Worm (Caenorhabditis elegans) whole organism, mixed stage, embryonic: ENCODE data around the gene Y65A5A.24.

Experiments
- M03D4.4 ChIP-seq: sonication (generic microtip); optimal IDR thresholded peaks from 2 replicates; lab custom pipeline; 2017; ENCODE audit warnings: mild to moderate bottlenecking, missing genetic modification characterization, missing compliant biosample characterization
- blmp-1 ChIP-seq: fragments of 150-350 bp; optimal IDR thresholded peaks from 2 replicates; lab custom pipeline; 2014; ENCODE audit warnings: missing biosample characterization, missing genetic modification characterization
- ceh-39 ChIP-seq: fragments of 150-350 bp; optimal IDR thresholded peaks from 2 replicates; lab custom pipeline; 2014; ENCODE audit warnings: missing biosample characterization, missing genetic modification characterization
- ceh-43 ChIP-seq: fragments of 200-800 bp; sonication (Bioruptor generic); optimal IDR thresholded peaks from 2 replicates; lab custom pipeline; 2018; ENCODE audit warnings: mild to moderate bottlenecking, missing genetic modification characterization, moderate library complexity, missing compliant biosample characterization
- ceh-83 ChIP-seq: fragments of 200-800 bp; sonication (Bioruptor generic); optimal IDR thresholded peaks from 2 replicates; lab custom pipeline; 2018; ENCODE audit warnings: mild to moderate bottlenecking, missing genetic modification characterization, missing compliant biosample characterization
- cnd-1 ChIP-seq: fragments of 200-800 bp; sonication (Bioruptor generic); optimal IDR thresholded peaks from 2 replicates; lab custom pipeline; 2018; ENCODE audit warnings: mild to moderate bottlenecking, missing genetic modification characterization, missing compliant biosample characterization
- drap-1 ChIP-seq: fragments of 200-800 bp; sonication (Bioruptor generic); optimal IDR thresholded peaks from 3 replicates; lab custom pipeline; 2018; ENCODE audit warnings: mild to moderate bottlenecking, missing genetic modification characterization, missing compliant biosample characterization
- elt-1 ChIP-seq: sonication (generic microtip); optimal IDR thresholded peaks from 2 replicates; lab custom pipeline; 2017; ENCODE audit warnings: missing genetic modification characterization, mild to moderate bottlenecking, missing compliant biosample characterization, antibody characterized with exemption, moderate library complexity, borderline replicate concordance; ENCODE audit not compliant: insufficient read depth
- elt-3 ChIP-seq: fragments of 150-350 bp; optimal IDR thresholded peaks from 2 replicates; lab custom pipeline; 2014; ENCODE audit warnings: missing biosample characterization, missing genetic modification characterization
- flh-1 ChIP-seq: fragments of 200-800 bp; sonication (Bioruptor generic); optimal IDR thresholded peaks from 2 replicates; lab custom pipeline; 2018; ENCODE audit warnings: mild to moderate bottlenecking, missing genetic modification characterization, moderate library complexity, missing compliant biosample characterization
- ham-2 ChIP-seq: fragments of 200-800 bp; sonication (Bioruptor generic); optimal IDR thresholded peaks from 2 replicates; lab custom pipeline; 2018; ENCODE audit warnings: mild to moderate bottlenecking, missing genetic modification characterization, missing compliant biosample characterization
- hlh-1 ChIP-seq: fragments of 150-350 bp; optimal IDR thresholded peaks from 2 replicates; lab custom pipeline; 2014; ENCODE audit warnings: missing biosample characterization, missing genetic modification reagents, missing genetic modification characterization
- lin-13 ChIP-seq: fragments of 150-350 bp; optimal IDR thresholded peaks from 2 replicates; lab custom pipeline; 2014; ENCODE audit warnings: missing biosample characterization, missing genetic modification characterization
- lin-32 ChIP-seq: fragments of 200-800 bp; sonication (Bioruptor generic); optimal IDR thresholded peaks from 2 replicates; lab custom pipeline; 2018; ENCODE audit warnings: mild to moderate bottlenecking, missing genetic modification characterization, missing compliant biosample characterization
- lsy-2 ChIP-seq: fragments of 150-350 bp; optimal IDR thresholded peaks from 2 replicates; lab custom pipeline; 2014; ENCODE audit warnings: missing biosample characterization, missing genetic modification characterization
- mep-1 ChIP-seq: fragments of 150-350 bp; optimal IDR thresholded peaks from 2 replicates; lab custom pipeline; 2017; ENCODE audit warnings: missing biosample characterization, missing genetic modification reagents, missing genetic modification characterization, inconsistent platforms
- nhr-12 ChIP-seq: fragments of 150-350 bp; optimal IDR thresholded peaks from 2 replicates; lab custom pipeline; 2014; ENCODE audit warnings: missing biosample characterization, missing genetic modification characterization
- nhr-2 ChIP-seq: fragments of 150-350 bp; optimal IDR thresholded peaks from 2 replicates; lab custom pipeline; 2014; ENCODE audit warnings: missing biosample characterization, missing genetic modification characterization
- nhr-28 ChIP-seq: fragments of 150-350 bp; optimal IDR thresholded peaks from 2 replicates; lab custom pipeline; 2014; ENCODE audit warnings: missing biosample characterization, missing genetic modification characterization
- nhr-76 ChIP-seq: sonication (generic microtip); optimal IDR thresholded peaks from 2 replicates; lab custom pipeline; 2017; ENCODE audit warnings: missing biosample characterization, missing genetic modification characterization
- pha-4 ChIP-seq: fragments of 150-350 bp; optimal IDR thresholded peaks from 2 replicates; lab custom pipeline; 2018; ENCODE audit warnings: missing biosample characterization, missing genetic modification reagents, missing genetic modification characterization
- sem-2 ChIP-seq: fragments of 200-800 bp; sonication (Bioruptor generic); optimal IDR thresholded peaks from 2 replicates; lab custom pipeline; 2018; ENCODE audit warnings: mild to moderate bottlenecking, missing genetic modification characterization, missing compliant biosample characterization
- snpc-4 ChIP-seq: fragments of 150-350 bp; optimal IDR thresholded peaks from 2 replicates; lab custom pipeline; 2014; ENCODE audit warnings: missing biosample characterization, missing genetic modification characterization
- sptf-1 ChIP-seq: sonication (generic microtip); optimal IDR thresholded peaks from 2 replicates; lab custom pipeline; 2017; ENCODE audit warnings: mild to moderate bottlenecking, missing genetic modification characterization, moderate library complexity, missing compliant biosample characterization
- tbx-8 ChIP-seq: fragments of 200-800 bp; sonication (Bioruptor generic); optimal IDR thresholded peaks from 2 replicates; lab custom pipeline; 2018; ENCODE audit warnings: mild to moderate bottlenecking, missing genetic modification characterization, moderate library complexity, missing compliant biosample characterization
- unc-39 ChIP-seq: fragments of 150-350 bp; optimal IDR thresholded peaks from 2 replicates; lab custom pipeline; 2014; ENCODE audit warnings: missing biosample characterization, missing genetic modification characterization
- unc-62 ChIP-seq: fragments of 150-350 bp; optimal IDR thresholded peaks from 2 replicates; lab custom pipeline; 2014; ENCODE audit warnings: missing biosample characterization, missing genetic modification reagents, missing genetic modification characterization
- zip-8 ChIP-seq: fragments of 150-350 bp; optimal IDR thresholded peaks from 2 replicates; lab custom pipeline; 2014; ENCODE audit warnings: missing biosample characterization, missing genetic modification characterization
- ztf-11 ChIP-seq: fragments of 150-350 bp; optimal IDR thresholded peaks from 2 replicates; lab custom pipeline; 2014; ENCODE audit warnings: missing biosample characterization, missing genetic modification characterization

The Y65A5A.24 gene

DNA sequence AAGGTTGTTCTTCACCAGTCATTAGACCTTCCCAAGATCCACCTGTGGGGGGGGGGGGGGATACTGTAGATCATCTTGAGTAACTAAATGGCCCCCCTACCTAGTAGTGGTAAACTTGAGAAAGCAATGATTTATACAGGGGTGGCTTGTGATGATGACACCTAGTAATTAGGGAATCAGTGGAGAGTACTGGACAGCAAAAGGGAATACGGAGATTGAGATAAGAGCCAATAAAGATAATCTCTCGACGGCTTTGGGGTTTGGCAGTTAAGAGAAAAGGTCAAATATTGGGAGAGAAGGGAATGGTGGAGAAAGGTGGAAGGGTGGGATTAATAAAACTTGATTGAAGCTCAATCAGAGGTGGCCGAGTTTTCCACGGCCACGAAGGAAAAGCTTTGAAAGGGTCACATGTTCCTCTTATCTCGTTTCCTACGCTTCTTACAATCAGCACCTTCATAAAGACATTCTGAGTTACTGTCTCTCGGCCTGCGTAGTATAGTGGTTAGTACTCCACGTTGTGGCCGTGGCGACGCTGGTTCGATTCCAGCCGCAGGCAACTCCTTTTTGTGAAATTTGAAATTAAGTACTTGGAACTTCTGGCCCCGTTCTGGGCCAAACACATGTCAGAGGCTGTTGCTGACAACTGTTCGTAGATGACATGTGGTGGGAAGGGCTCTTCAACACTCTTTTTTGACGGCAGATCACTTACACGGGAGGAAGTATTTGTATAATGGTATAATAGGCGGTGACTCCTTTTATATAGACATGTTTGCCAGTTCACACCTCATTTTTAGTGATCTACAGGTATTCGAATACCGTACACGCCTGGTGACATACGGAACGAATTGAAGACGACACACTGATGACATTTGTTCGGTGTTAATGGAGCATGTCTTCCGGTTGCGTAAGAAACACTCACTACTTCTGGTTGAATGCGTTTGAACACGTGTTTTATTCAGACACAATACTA, 6.9 kb downstream of the Y65A5A.24 start:
- peak; percentile 79 for TF ChIP-seq nhr-2 (tag; lab: Kevin White, UChicago)
- no peak for TF ChIP-seq lin-13 (tag; lab: Kevin White, UChicago)
- TF ChIP-seq nhr-12 (tag; lab: Kevin White, UChicago): no peak
- TF ChIP-seq M03D4.4 (tag; lab: Kevin White, UChicago): peak; percentile 46
- TF ChIP-seq tbx-8 (GFP tag; lab: Kevin White, UChicago): no peak
- TF ChIP-seq nhr-76 (tag; lab: Kevin White, UChicago): no peak
- peak; percentile 29 for TF ChIP-seq cnd-1
- TF ChIP-seq elt-1 (tag; lab: Kevin White, UChicago): peak; percentile 93
- peak; percentile 31 for TF ChIP-seq sem-2 (GFP tag; lab: Kevin White, UChicago)
- peak; percentile 97 for TF ChIP-seq hlh-1
- peak; percentile 1 for TF ChIP-seq ceh-43 (GFP tag; lab: Kevin White, UChicago)
- no peak for TF ChIP-seq unc-39 (tag; lab: Kevin White, UChicago)
- TF ChIP-seq ham-2 (GFP tag; lab: Kevin White, UChicago): peak; percentile 87
- peak; percentile 62 for TF ChIP-seq unc-62 (GFP tag; lab: Kevin White, UChicago)
- TF ChIP-seq pha-4 (tag; lab: Kevin White, UChicago): no peak
- no peak for TF ChIP-seq lsy-2

ce11 chrIV:16401428-16401827, 7.7 kb downstream of the Y65A5A.24 start:
- TF ChIP-seq unc-62 (GFP tag; lab: Kevin White, UChicago) (no peak), nhr-76 (tag; lab: Kevin White, UChicago) (no peak), mep-1 (tag; lab: Kevin White, UChicago) (no peak), cnd-1 (no peak), lsy-2 (no peak), unc-39 (tag; lab: Kevin White, UChicago) (no peak), ceh-83 (GFP tag; lab: Kevin White, UChicago) (no peak)

- TF ChIP-seq sptf-1 (tag; lab: Kevin White, UChicago) (no peak), nhr-28 (tag; lab: Kevin White, UChicago) (no peak), drap-1 (GFP tag; lab: Kevin White, UChicago) (no peak), pha-4 (tag; lab: Kevin White, UChicago) (no peak), nhr-2 (tag; lab: Kevin White, UChicago) (peak; percentile 36), hlh-1 (no peak), flh-1 (GFP tag; lab: Kevin White, UChicago) (no peak), sem-2 (GFP tag; lab: Kevin White, UChicago) (no peak), nhr-12 (tag; lab: Kevin White, UChicago) (no peak), mep-1 (tag; lab: Kevin White, UChicago) (no peak), unc-62 (GFP tag; lab: Kevin White, UChicago) (no peak), zip-8 (peak; percentile 87), ceh-39 (tag; lab: Kevin White, UChicago) (no peak)
Measured at ce11 chrIV:16403283-16403682, 9.5 kb downstream of the Y65A5A.24 start.

DNA sequence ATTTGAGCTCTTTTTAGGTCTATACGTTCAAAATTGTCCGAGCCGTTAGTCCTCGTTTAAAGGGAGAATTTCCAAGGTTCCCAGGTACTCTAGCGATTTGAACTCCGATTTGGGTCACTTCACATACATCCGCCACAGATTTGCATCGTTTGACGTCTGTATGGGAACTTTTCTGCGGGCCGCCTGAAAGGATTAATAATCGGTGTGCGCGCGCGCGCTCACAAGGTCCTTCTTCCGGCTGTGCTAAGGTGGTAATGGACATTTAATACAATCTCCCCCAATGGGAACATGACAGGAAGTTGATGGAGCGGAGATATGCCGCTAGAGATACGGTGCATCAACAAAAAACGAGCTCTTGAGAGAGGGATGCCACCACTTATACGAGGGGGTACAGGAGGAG, 14.0 kb downstream of the Y65A5A.24 start:
- TF ChIP-seq nhr-76 (tag; lab: Kevin White, UChicago): no peak
- TF ChIP-seq ztf-11: no peak
- TF ChIP-seq nhr-2 (tag; lab: Kevin White, UChicago): peak; percentile 68
- no peak for TF ChIP-seq ceh-39 (tag; lab: Kevin White, UChicago)
- peak; percentile 41 for TF ChIP-seq ham-2 (GFP tag; lab: Kevin White, UChicago)
- TF ChIP-seq lsy-2: no peak
- peak; percentile 16 for TF ChIP-seq pha-4 (tag; lab: Kevin White, UChicago)

DNA sequence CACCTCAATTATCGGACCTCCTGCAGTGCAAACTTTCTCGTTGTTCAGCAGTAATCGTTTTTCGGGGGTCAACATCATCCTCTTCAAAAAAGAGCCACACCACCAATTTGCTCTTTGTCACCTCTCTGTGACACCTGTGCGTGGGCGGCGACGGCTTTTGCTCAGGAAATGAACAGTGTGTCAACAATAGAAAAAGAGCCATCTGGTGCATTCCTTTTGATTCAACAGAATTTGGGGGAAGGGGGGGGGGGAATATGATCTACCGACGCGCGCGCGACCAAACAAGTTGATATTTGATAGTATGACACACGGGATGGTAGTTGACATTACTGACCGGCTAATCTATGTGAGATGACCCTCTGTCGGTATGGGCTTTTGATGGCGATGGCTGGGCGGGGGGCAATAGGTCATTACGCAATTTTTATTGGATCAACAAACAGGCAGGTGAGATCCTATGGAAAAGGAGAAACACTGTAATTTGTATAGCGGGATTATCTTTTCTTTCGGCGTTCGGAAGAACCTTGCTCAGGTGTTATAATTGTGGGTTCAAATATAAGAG, 16.4 kb downstream of the Y65A5A.24 start:
- TF ChIP-seq nhr-28 (tag; lab: Kevin White, UChicago) (no peak), lsy-2 (no peak), nhr-2 (tag; lab: Kevin White, UChicago) (peak; percentile 92), lin-32 (peak; percentile 79), blmp-1 (tag; lab: Kevin White, UChicago) (no peak), zip-8 (peak; percentile 42), unc-39 (tag; lab: Kevin White, UChicago) (peak; percentile 88), sptf-1 (tag; lab: Kevin White, UChicago) (no peak), sem-2 (GFP tag; lab: Kevin White, UChicago) (no peak), lin-13 (tag; lab: Kevin White, UChicago) (peak; percentile 33), elt-3 (tag; lab: Kevin White, UChicago) (no peak), snpc-4 (no peak), pha-4 (tag; lab: Kevin White, UChicago) (peak; percentile 12), cnd-1 (peak; percentile 56)
- TF ChIP-seq, all 35 proteins: peak for 7
